Worm (Caenorhabditis elegans) whole organism, midembryonic: ENCODE results near the gene C17B7.15.

Experiments
- cog-1 ChIP-seq: sonication (generic microtip); optimal IDR thresholded peaks from 2 replicates; lab custom pipeline; 2016; ENCODE audit warnings: missing genetic modification characterization, missing compliant biosample characterization
- flt-1 ChIP-seq: fragments of 200-800 bp; sonication (Bioruptor generic); IDR thresholded peaks from 2 replicates; pipeline ENCODE4 v1.3.6; 2022; ENCODE audit warnings: missing genetic modification characterization, missing compliant biosample characterization
- klf-2 ChIP-seq: fragments of 200-800 bp; sonication (Bioruptor generic); conservative IDR thresholded peaks from 2 replicates; pipeline ENCODE4 v1.3.6; 2022; ENCODE audit warnings: missing genetic modification reagents, missing genetic modification characterization, missing compliant biosample characterization
- med-1 ChIP-seq: sonication (generic microtip); optimal IDR thresholded peaks from 2 replicates; lab custom pipeline; 2017; ENCODE audit warnings: missing genetic modification characterization, mild to moderate bottlenecking, missing compliant biosample characterization, antibody characterized with exemption, missing genetic modification reagents; ENCODE audit not compliant: insufficient read depth
- ref-1 ChIP-seq: fragments of 200-800 bp; sonication (Bioruptor generic); conservative IDR thresholded peaks from 2 replicates; pipeline ENCODE4 v1.3.6; 2022; ENCODE audit warnings: missing genetic modification reagents, missing genetic modification characterization, missing compliant biosample characterization
- tab-1 ChIP-seq: fragments of 200-800 bp; sonication (Bioruptor generic); IDR thresholded peaks from 2 replicates; pipeline ENCODE4 v1.3.6; 2022; ENCODE audit warnings: missing genetic modification characterization, missing compliant biosample characterization
- ztf-23 ChIP-seq: fragments of 200-800 bp; sonication (Bioruptor generic); IDR thresholded peaks from 2 replicates; pipeline ENCODE4 v1.3.6; 2022; ENCODE audit warnings: missing genetic modification reagents, missing genetic modification characterization, missing compliant biosample characterization

DNA sequence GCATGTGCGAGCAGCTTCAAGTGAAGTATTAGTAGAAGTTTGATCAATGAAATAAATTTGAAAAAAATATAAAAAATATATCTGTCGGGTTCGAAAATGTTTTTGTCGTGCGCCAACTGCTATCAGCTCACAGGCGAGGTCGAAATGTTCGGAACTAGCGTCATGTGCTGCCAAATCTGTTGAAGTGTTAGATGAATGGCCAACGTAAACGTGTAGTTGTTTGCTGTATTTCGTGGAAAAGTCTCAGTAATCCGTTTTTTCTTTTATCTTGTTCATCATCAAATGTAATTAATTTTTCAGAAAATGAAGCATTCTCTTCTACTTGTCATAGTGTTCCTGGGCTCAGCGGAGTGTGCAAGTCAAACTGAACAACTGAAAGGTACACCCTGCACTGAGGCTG is at the start of gene C17B7.15:
- TF ChIP-seq cog-1 (no peak), flt-1 (GFP tag; lab: Robert Waterston, UW) (no peak), ref-1 (GFP tag; lab: Robert Waterston, UW) (no peak), tab-1 (no peak), klf-2 (GFP tag; lab: Robert Waterston, UW) (no peak), ztf-23 (GFP tag; lab: Robert Waterston, UW) (no peak), med-1 (GFP tag; lab: Kevin White, UChicago) (no peak)
